Worm (Caenorhabditis elegans) whole organism, L2 larva: ENCODE measurements around the gene str-60.
"Not testable (repeated sequence)": the region's sequence is repeated elsewhere in the genome, so short reads cannot be mapped to it uniquely, and the experiment has no call there.

Experiments
- C34F6.9 ChIP-seq: fragments of 150-350 bp; optimal IDR thresholded peaks from 2 replicates; lab custom pipeline; 2014; ENCODE audit warnings: missing biosample characterization, missing genetic modification characterization
- F13H6.1 ChIP-seq: sonication (generic microtip); optimal IDR thresholded peaks from 2 replicates; lab custom pipeline; 2016; ENCODE audit warnings: missing genetic modification characterization, missing compliant biosample characterization
- R02D3.7 ChIP-seq: fragments of 150-350 bp; optimal IDR thresholded peaks from 2 replicates; lab custom pipeline; 2014; ENCODE audit warnings: missing biosample characterization, missing genetic modification characterization
- Y55F3AM.14 ChIP-seq: fragments of 200-800 bp; sonication (Bioruptor generic); optimal IDR thresholded peaks from 2 replicates; lab custom pipeline; 2018; ENCODE audit warnings: mild to moderate bottlenecking, missing genetic modification characterization, missing compliant biosample characterization
- aly-2 ChIP-seq: fragments of 150-350 bp; optimal IDR thresholded peaks from 2 replicates; lab custom pipeline; 2014; ENCODE audit warnings: missing biosample characterization, missing genetic modification characterization
- ama-1 ChIP-seq: fragments of 150-350 bp; optimal IDR thresholded peaks from 2 replicates; lab custom pipeline; 2018; ENCODE audit warnings: inconsistent platforms
- ceh-16 ChIP-seq: fragments of 150-350 bp; optimal IDR thresholded peaks from 2 replicates; lab custom pipeline; 2014; ENCODE audit warnings: missing biosample characterization, missing genetic modification characterization
- crh-2 ChIP-seq: sonication (generic microtip); optimal IDR thresholded peaks from 2 replicates; lab custom pipeline; 2017; ENCODE audit warnings: missing biosample characterization, missing genetic modification characterization
- dmd-4 ChIP-seq: sonication (generic microtip); optimal IDR thresholded peaks from 2 replicates; lab custom pipeline; 2017; ENCODE audit warnings: missing biosample characterization, missing genetic modification characterization
- egl-27 ChIP-seq: sonication (generic microtip); optimal IDR thresholded peaks from 3 replicates; lab custom pipeline; 2017; ENCODE audit warnings: missing biosample characterization, missing genetic modification reagents, missing genetic modification characterization
- elt-1 ChIP-seq: fragments of 150-350 bp; optimal IDR thresholded peaks from 2 replicates; lab custom pipeline; 2014; ENCODE audit warnings: missing biosample characterization, missing genetic modification characterization
- elt-3 ChIP-seq: sonication (generic microtip); optimal IDR thresholded peaks from 2 replicates; lab custom pipeline; 2017; ENCODE audit warnings: missing biosample characterization, missing genetic modification characterization
- gmeb-1 ChIP-seq: fragments of 150-350 bp; optimal IDR thresholded peaks from 2 replicates; lab custom pipeline; 2014; ENCODE audit warnings: missing biosample characterization, missing genetic modification characterization
- lin-13 ChIP-seq: fragments of 150-350 bp; optimal IDR thresholded peaks from 2 replicates; lab custom pipeline; 2014; ENCODE audit warnings: missing biosample characterization, missing genetic modification reagents, missing genetic modification characterization
- lin-39 ChIP-seq: fragments of 150-350 bp; optimal IDR thresholded peaks from 2 replicates; lab custom pipeline; 2014; ENCODE audit warnings: missing biosample characterization, missing genetic modification reagents, missing genetic modification characterization
- mbf-1 ChIP-seq: sonication (generic microtip); optimal IDR thresholded peaks from 2 replicates; lab custom pipeline; 2017; ENCODE audit warnings: missing biosample characterization, missing genetic modification characterization
- mdl-1 ChIP-seq, 2 experiments: fragments of 150-350 bp in 1 of 2; sonication (generic microtip) in 1 of 2; optimal IDR thresholded peaks; 2 replicates each; lab custom pipeline; 2017; ENCODE audit warnings: missing biosample characterization in 2 of 2, missing genetic modification characterization in 2 of 2
- nhr-10 ChIP-seq: sonication (generic microtip); optimal IDR thresholded peaks from 2 replicates; lab custom pipeline; 2017; ENCODE audit warnings: missing biosample characterization, missing genetic modification characterization
- nhr-11 ChIP-seq: fragments of 150-350 bp; optimal IDR thresholded peaks from 2 replicates; lab custom pipeline; 2014; ENCODE audit warnings: missing biosample characterization, missing genetic modification characterization
- nhr-12 ChIP-seq: fragments of 150-350 bp; optimal IDR thresholded peaks from 2 replicates; lab custom pipeline; 2014; ENCODE audit warnings: missing biosample characterization, missing genetic modification characterization
- nhr-129 ChIP-seq: fragments of 150-350 bp; optimal IDR thresholded peaks from 2 replicates; lab custom pipeline; 2014; ENCODE audit warnings: missing biosample characterization, missing genetic modification characterization
- nhr-21 ChIP-seq: fragments of 150-350 bp; optimal IDR thresholded peaks from 2 replicates; lab custom pipeline; 2014; ENCODE audit warnings: missing biosample characterization, missing genetic modification characterization
- nhr-6 ChIP-seq: fragments of 150-350 bp; optimal IDR thresholded peaks from 2 replicates; lab custom pipeline; 2014; ENCODE audit warnings: missing biosample characterization, missing genetic modification characterization
- peb-1 ChIP-seq: fragments of 150-350 bp; optimal IDR thresholded peaks from 2 replicates; lab custom pipeline; 2014; ENCODE audit warnings: missing biosample characterization, missing genetic modification characterization
- sem-4 ChIP-seq: fragments of 150-350 bp; optimal IDR thresholded peaks from 2 replicates; lab custom pipeline; 2014; ENCODE audit warnings: missing biosample characterization, missing genetic modification reagents, missing genetic modification characterization
- sma-3 ChIP-seq: sonication (generic microtip); optimal IDR thresholded peaks from 2 replicates; lab custom pipeline; 2016; ENCODE audit warnings: missing genetic modification reagents, missing genetic modification characterization, missing compliant biosample characterization
- sma-9 ChIP-seq, 2 experiments: fragments of 150-350 bp in 1 of 2; sonication (generic microtip) in 1 of 2; optimal IDR thresholded peaks; 2 replicates each; lab custom pipeline; 2014 to 2016; ENCODE audit warnings: missing genetic modification characterization in 2 of 2, mild to moderate bottlenecking in 1 of 2, missing biosample characterization in 1 of 2, missing compliant biosample characterization in 1 of 2, missing genetic modification reagents in 1 of 2, moderate library complexity in 1 of 2
- snpc-4 ChIP-seq: fragments of 150-350 bp; optimal IDR thresholded peaks from 2 replicates; lab custom pipeline; 2014; ENCODE audit warnings: missing biosample characterization, missing genetic modification characterization
- unc-39 ChIP-seq: fragments of 150-350 bp; optimal IDR thresholded peaks from 2 replicates; lab custom pipeline; 2014; ENCODE audit warnings: missing biosample characterization, missing genetic modification characterization
- zag-1 ChIP-seq: fragments of 150-350 bp; optimal IDR thresholded peaks from 2 replicates; lab custom pipeline; 2014; ENCODE audit warnings: missing biosample characterization, missing genetic modification characterization
- ztf-1 ChIP-seq: fragments of 200-800 bp; sonication (Bioruptor generic); conservative IDR thresholded peaks from 2 replicates; pipeline ENCODE4 v1.3.6; 2022; ENCODE audit warnings: missing genetic modification characterization, missing compliant biosample characterization
- ztf-4 ChIP-seq: fragments of 150-350 bp; optimal IDR thresholded peaks from 2 replicates; lab custom pipeline; 2014; ENCODE audit warnings: missing biosample characterization, missing genetic modification characterization

The str-60 gene

DNA sequence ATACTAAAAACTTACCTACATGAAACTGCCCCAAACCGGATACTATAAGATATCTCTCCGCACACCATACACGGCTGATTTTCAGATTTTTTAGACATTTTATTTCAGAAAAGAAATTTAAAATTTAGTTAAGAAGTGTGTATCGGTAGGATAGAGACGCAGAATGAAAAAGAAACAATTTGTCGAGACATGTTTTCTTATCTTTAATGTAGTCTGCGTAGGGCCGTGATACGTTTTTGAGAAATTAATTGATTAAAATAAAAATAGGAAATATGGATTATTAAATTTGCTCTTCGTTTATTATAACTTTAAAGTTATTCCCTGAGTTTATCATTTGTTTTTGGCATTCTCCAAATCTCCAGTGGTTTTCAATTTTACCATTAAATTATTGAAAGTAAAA lies 26.5 kb downstream of the str-60 start, which contains the start of gene nhr-108:
TSS of gene nhr-108 (minus strand) at position 166 of the 400 bp plus-strand sequence.
- TF ChIP-seq elt-1 (no peak), snpc-4 (tag; lab: Kevin White, UChicago) (no peak), ztf-4 (tag; lab: Kevin White, UChicago) (no peak), lin-13 (GFP tag; lab: Kevin White, UChicago) (no peak), mbf-1 (tag; lab: Kevin White, UChicago) (no peak), F13H6.1 (tag; lab: Kevin White, UChicago) (no peak), crh-2 (tag; lab: Kevin White, UChicago) (no peak)

DNA sequence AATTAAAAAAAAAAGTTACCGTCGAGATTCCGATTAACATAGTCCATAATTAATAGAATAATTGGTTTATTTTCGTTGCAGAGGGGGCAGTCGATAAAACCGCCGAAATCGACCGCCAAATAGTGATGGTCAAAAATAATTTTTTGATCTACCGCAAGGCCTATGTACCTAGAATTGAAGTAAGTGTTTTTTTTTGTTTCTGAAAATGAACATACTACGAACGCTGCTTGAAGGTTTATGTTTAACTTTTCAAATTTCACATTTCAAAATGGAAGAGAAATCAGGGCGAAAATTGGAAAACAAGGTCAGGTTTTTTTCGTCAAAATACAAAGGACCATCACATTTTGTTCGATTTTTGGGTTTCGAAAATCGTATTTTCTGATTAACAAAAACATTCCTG lies 30.5 kb downstream of the str-60 start, which contains the start of gene pzf-1:
TSS of gene pzf-1 (minus strand) at position 101 of the 400 bp plus-strand sequence.
- no peak for TF ChIP-seq lin-39 (tag; lab: Kevin White, UChicago)
- no peak for TF ChIP-seq R02D3.7 (tag; lab: Kevin White, UChicago)
- no peak for TF ChIP-seq ama-1 (lab: Kevin White, UChicago)
- no peak for TF ChIP-seq ztf-4 (tag; lab: Kevin White, UChicago)
- TF ChIP-seq, all 48 proteins: peak for 0

DNA sequence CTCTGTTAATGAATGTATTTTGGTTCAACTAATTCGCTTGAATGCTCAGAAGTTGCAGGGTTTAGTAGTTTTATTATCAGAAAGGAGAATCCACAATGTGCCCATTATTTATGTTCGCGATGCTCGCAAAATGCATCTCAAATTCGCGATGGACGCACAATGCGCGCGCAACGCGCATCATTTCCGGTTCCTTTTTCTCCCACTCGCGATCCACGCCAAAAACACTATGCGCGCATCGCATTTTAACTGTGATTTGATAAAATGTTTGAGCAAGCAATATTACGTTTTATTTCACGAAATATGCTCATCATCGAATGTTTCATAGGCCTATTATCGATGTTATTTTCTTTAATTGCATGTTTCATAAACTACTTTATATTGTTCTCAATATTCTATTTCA lies 32.1 kb downstream of the str-60 start, which contains the start of gene srbc-77:
TSS of gene srbc-77 (plus strand) at position 301 of the 400 bp plus-strand sequence.
- not testable (repeated sequence) for TF ChIP-seq nhr-12 (tag; lab: Kevin White, UChicago); ama-1 (lab: Kevin White, UChicago); ceh-16 (tag; lab: Kevin White, UChicago)

DNA sequence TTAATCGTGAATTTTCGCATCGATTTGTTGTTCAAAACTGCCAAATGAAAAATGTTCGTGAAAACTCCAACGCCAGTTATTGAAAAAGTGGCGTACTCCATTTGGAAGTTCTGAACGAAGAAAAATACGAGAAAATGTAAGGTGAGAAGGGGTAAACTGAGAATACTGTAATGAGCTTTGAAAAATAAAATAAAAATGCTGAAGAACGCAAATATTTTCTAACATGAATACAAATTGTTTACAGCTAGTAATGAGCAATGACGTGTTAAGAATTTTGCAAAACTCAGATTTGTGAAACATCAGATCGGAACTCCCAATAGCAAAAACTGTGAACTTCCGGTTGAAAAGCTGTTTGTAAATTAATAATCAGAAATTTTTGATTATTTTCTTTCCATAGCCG lies 34.6 kb downstream of the str-60 start, which contains the start of gene srw-26:
TSS of gene srw-26 (minus strand) at position 101 of the 400 bp plus-strand sequence.
- no peak for TF ChIP-seq egl-27 (tag; lab: Kevin White, UChicago)
- TF ChIP-seq, all 48 proteins: peak for 0

DNA sequence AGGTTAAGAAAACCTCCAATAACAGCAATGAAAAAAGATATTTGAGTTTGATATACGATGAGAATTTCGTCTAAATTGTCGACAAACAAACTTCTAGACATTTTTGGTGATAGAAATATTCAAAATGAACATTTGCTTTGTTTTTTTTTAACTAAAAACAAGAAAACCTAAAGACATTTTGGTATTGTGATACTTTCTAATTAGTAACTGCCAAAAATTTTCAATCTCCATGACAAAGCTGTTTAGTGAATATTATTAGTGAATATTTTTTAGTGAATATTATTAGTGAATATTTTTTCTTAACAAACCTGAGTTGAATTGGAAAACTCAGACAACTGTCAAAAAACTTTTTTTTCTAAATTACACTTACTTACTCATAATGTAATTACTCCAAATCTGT lies 42.5 kb downstream of the str-60 start, which contains the start of gene srw-55:
TSS of gene srw-55 (minus strand) at position 101 of the 400 bp plus-strand sequence.
- TF ChIP-seq sma-3 (GFP tag; lab: Kevin White, UChicago) = no peak
- TF ChIP-seq nhr-12 (tag; lab: Kevin White, UChicago) = no peak
- no peak for TF ChIP-seq unc-39
- TF ChIP-seq R02D3.7 (tag; lab: Kevin White, UChicago) = no peak
- no peak for TF ChIP-seq mdl-1 (tag; optimal IDR thresholded peaks at IDR 0.05; lab: Kevin White, UChicago)
- no peak for TF ChIP-seq dmd-4
- no peak for TF ChIP-seq elt-3
- TF ChIP-seq ztf-1 (GFP tag; lab: Robert Waterston, UW) = no peak
- TF ChIP-seq nhr-21 = no peak
- TF ChIP-seq Y55F3AM.14 (GFP tag; lab: Kevin White, UChicago) = no peak

DNA sequence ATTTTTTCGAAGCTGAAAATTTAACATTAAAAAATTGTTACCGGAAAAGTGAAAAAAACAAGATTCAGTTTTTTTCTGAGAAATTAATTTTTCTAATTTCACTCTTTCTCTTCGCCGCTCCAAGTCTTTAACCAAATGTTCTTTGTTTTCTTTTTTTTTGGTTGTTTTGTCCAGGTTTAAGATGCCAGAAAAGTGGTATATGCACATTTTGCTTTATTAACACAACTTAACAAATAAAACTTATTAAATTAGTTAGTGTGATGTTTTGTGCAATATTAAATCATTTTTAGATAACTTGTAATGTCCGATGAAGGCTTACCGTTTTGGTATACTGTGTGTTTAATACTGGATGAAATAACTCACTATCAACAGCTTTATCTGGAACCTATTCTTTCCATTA lies 45.3 kb downstream of the str-60 start, which contains the start of gene srw-53:
TSS of gene srw-53 (plus strand) at position 301 of the 400 bp plus-strand sequence.
- TF ChIP-seq mbf-1 (tag; lab: Kevin White, UChicago) = no peak
- no peak for TF ChIP-seq nhr-10 (tag; lab: Kevin White, UChicago)
- no peak for TF ChIP-seq nhr-11 (tag; lab: Kevin White, UChicago)
- TF ChIP-seq nhr-6 (tag; lab: Kevin White, UChicago) = no peak
- TF ChIP-seq C34F6.9 = no peak
- no peak for TF ChIP-seq zag-1
- no peak for TF ChIP-seq sma-9 (GFP tag; optimal IDR thresholded peaks at IDR 0.05; lab: Kevin White, UChicago)
- no peak for TF ChIP-seq sma-9 (tag; optimal IDR thresholded peaks at IDR 0.05; lab: Kevin White, UChicago)
- TF ChIP-seq elt-3 = no peak
- no peak for TF ChIP-seq peb-1 (tag; lab: Kevin White, UChicago)
- TF ChIP-seq sem-4 (tag; lab: Kevin White, UChicago) = no peak
- TF ChIP-seq ztf-1 (GFP tag; lab: Robert Waterston, UW) = no peak
- no peak for TF ChIP-seq snpc-4 (tag; lab: Kevin White, UChicago)
- no peak for TF ChIP-seq mdl-1 (tag; optimal IDR thresholded peaks at IDR 0.05; lab: Kevin White, UChicago)
- no peak for TF ChIP-seq gmeb-1 (tag; lab: Kevin White, UChicago)
- no peak for TF ChIP-seq unc-39
- no peak for TF ChIP-seq nhr-21
- no peak for TF ChIP-seq lin-39 (tag; lab: Kevin White, UChicago)
- no peak for TF ChIP-seq egl-27 (tag; lab: Kevin White, UChicago)
- TF ChIP-seq aly-2 (tag; lab: Kevin White, UChicago) = no peak
- TF ChIP-seq nhr-129 (tag; lab: Kevin White, UChicago) = no peak
- TF ChIP-seq, all 48 proteins: peak for 0
